Worm (Caenorhabditis elegans): ENCODE data around the gene E04F6.6.

E04F6.6 gene

ce11 chrII:7147550-7147949 lies 51.8 kb downstream of the E04F6.6 start (continued):
- TF ChIP-seq unc-62 (GFP tag; optimal IDR thresholded peaks at IDR 0.05) (no peak), rpc-1 (optimal IDR thresholded peaks at IDR 0.05) (no peak), rpc-1 (tag; optimal IDR thresholded peaks at IDR 0.05) (no peak), Y53F4B.3 (GFP tag; IDR thresholded peaks at IDR 0.05) (no peak), ceh-100 (GFP tag; IDR thresholded peaks at IDR 0.05) (peak; percentile 55; the same call in 1 of the 2 replicates), lin-54 (GFP tag; optimal IDR thresholded peaks at IDR 0.05) (peak; percentile 85), let-607 (tag; optimal IDR thresholded peaks at IDR 0.05) (no peak), ekl-4 (GFP tag; IDR thresholded peaks at IDR 0.05) (0 out of 2 replicates have a peak, but pooled peaks have one; percentile 17), sptf-2 (GFP tag; optimal IDR thresholded peaks at IDR 0.05) (no peak), unc-130 (GFP tag; optimal IDR thresholded peaks at IDR 0.05) (no peak), atf-7 (tag; optimal IDR thresholded peaks at IDR 0.05) (no peak), C06A6.2 (GFP tag; conservative IDR thresholded peaks at IDR 0.05) (no peak), chd-7 (tag; optimal IDR thresholded peaks at IDR 0.05) (no peak), F39B2.1 (GFP tag; IDR thresholded peaks at IDR 0.05) (no peak), Y67H2A.10 (GFP tag; conservative IDR thresholded peaks at IDR 0.05) (no peak), nhr-80 (tag; optimal IDR thresholded peaks at IDR 0.05) (no peak), sdz-38 (tag; optimal IDR thresholded peaks at IDR 0.05) (no peak), cebp-2 (GFP tag; IDR thresholded peaks at IDR 0.05) (no peak), snpc-1.3 (tag; optimal IDR thresholded peaks at IDR 0.05; ENCODE audit: insufficient read depth) (peak; percentile 73), snpc-1.1 (tag; optimal IDR thresholded peaks at IDR 0.05; ENCODE audit: insufficient read depth) (peak; percentile 65), tbp1 (GFP tag; optimal IDR thresholded peaks at IDR 0.05) (no peak), xnd-1 (tag; optimal IDR thresholded peaks at IDR 0.05) (peak; percentile 51), akir-1 (GFP tag; optimal IDR thresholded peaks at IDR 0.05) (no peak), T07F8.4 (tag; optimal IDR thresholded peaks at IDR 0.05) (no peak), rcor-1 (GFP tag; IDR thresholded peaks at IDR 0.05) (no peak), madf-6 (GFP tag; IDR thresholded peaks at IDR 0.05) (no peak), Y53G8AR.9 (GFP tag; conservative IDR thresholded peaks at IDR 0.05) (no peak), F23B12.7 (tag; optimal IDR thresholded peaks at IDR 0.05; ENCODE audit: insufficient read depth) (peak; percentile 34), lag-1 (GFP tag; IDR thresholded peaks at IDR 0.05) (no peak), F57C9.4 (tag; optimal IDR thresholded peaks at IDR 0.05) (no peak), ztf-18 (tag; optimal IDR thresholded peaks at IDR 0.05) (peak; percentile 91), gei-17 (GFP tag; optimal IDR thresholded peaks at IDR 0.05) (no peak), nfya-1 (tag; optimal IDR thresholded peaks at IDR 0.05; ENCODE audit: borderline replicate concordance, insufficient read depth) (no peak), lir-1 (GFP tag; conservative IDR thresholded peaks at IDR 0.05) (no peak), ets-4 (GFP tag; optimal IDR thresholded peaks at IDR 0.05) (no peak), pha-4 (tag; optimal IDR thresholded peaks at IDR 0.05) (no peak), F37B4.10 (GFP tag; IDR thresholded peaks at IDR 0.05) (no peak), hlh-26 (GFP tag; conservative IDR thresholded peaks at IDR 0.05) (no peak), hmg-20 (GFP tag; IDR thresholded peaks at IDR 0.05) (no peak), cebp-1 (GFP tag; IDR thresholded peaks at IDR 0.05) (no peak), cebp-1 (tag; optimal IDR thresholded peaks at IDR 0.05) (no peak), repo-1 (tag; optimal IDR thresholded peaks at IDR 0.05) (no peak), somi-1 (GFP tag; optimal IDR thresholded peaks at IDR 0.05) (no peak), mel-28 (tag; optimal IDR thresholded peaks at IDR 0.05; ENCODE audit: borderline replicate concordance) (no peak), let-526 (GFP tag; IDR thresholded peaks at IDR 0.05) (no peak), mcd-1 (GFP tag; IDR thresholded peaks at IDR 0.05) (peak; percentile 88; the same call in 1 of the 2 replicates), F52B5.7 (tag; optimal IDR thresholded peaks at IDR 0.05) (no peak), dpff-1 (tag; optimal IDR thresholded peaks at IDR 0.05) (no peak), bed-2 (GFP tag; IDR thresholded peaks at IDR 0.05) (no peak), mes-4 (tag; optimal IDR thresholded peaks at IDR 0.05) (no peak)
